Worm (Caenorhabditis elegans) whole organism, L2 larva: Measurements from ENCODE around the gene C30G7.4.

Experiments used
- C34F6.9 ChIP-seq: fragments of 150-350 bp; optimal IDR thresholded peaks from 2 replicates; lab custom pipeline; 2014; ENCODE audit warnings: missing biosample characterization, missing genetic modification characterization
- F13H6.1 ChIP-seq: sonication (generic microtip); optimal IDR thresholded peaks from 2 replicates; lab custom pipeline; 2016; ENCODE audit warnings: missing genetic modification characterization, missing compliant biosample characterization
- R02D3.7 ChIP-seq: fragments of 150-350 bp; optimal IDR thresholded peaks from 2 replicates; lab custom pipeline; 2014; ENCODE audit warnings: missing biosample characterization, missing genetic modification characterization
- Y55F3AM.14 ChIP-seq: fragments of 200-800 bp; sonication (Bioruptor generic); optimal IDR thresholded peaks from 2 replicates; lab custom pipeline; 2018; ENCODE audit warnings: mild to moderate bottlenecking, missing genetic modification characterization, missing compliant biosample characterization
- aly-2 ChIP-seq: fragments of 150-350 bp; optimal IDR thresholded peaks from 2 replicates; lab custom pipeline; 2014; ENCODE audit warnings: missing biosample characterization, missing genetic modification characterization
- ama-1 ChIP-seq: fragments of 150-350 bp; optimal IDR thresholded peaks from 2 replicates; lab custom pipeline; 2018; ENCODE audit warnings: inconsistent platforms
- blmp-1 ChIP-seq: sonication (generic microtip); optimal IDR thresholded peaks from 2 replicates; lab custom pipeline; 2017; ENCODE audit warnings: missing genetic modification characterization, mild to moderate bottlenecking, missing compliant biosample characterization, antibody characterized with exemption, moderate library complexity; ENCODE audit not compliant: insufficient read depth
- ceh-16 ChIP-seq: fragments of 150-350 bp; optimal IDR thresholded peaks from 2 replicates; lab custom pipeline; 2014; ENCODE audit warnings: missing biosample characterization, missing genetic modification characterization
- crh-2 ChIP-seq: sonication (generic microtip); optimal IDR thresholded peaks from 2 replicates; lab custom pipeline; 2017; ENCODE audit warnings: missing biosample characterization, missing genetic modification characterization
- dmd-4 ChIP-seq: sonication (generic microtip); optimal IDR thresholded peaks from 2 replicates; lab custom pipeline; 2017; ENCODE audit warnings: missing biosample characterization, missing genetic modification characterization
- elt-1 ChIP-seq: fragments of 150-350 bp; optimal IDR thresholded peaks from 2 replicates; lab custom pipeline; 2014; ENCODE audit warnings: missing biosample characterization, missing genetic modification characterization
- elt-3 ChIP-seq: sonication (generic microtip); optimal IDR thresholded peaks from 2 replicates; lab custom pipeline; 2017; ENCODE audit warnings: missing biosample characterization, missing genetic modification characterization
- fos-1 ChIP-seq: fragments of 150-350 bp; optimal IDR thresholded peaks from 2 replicates; lab custom pipeline; 2014; ENCODE audit warnings: missing biosample characterization, missing genetic modification characterization
- gmeb-1 ChIP-seq: fragments of 150-350 bp; optimal IDR thresholded peaks from 2 replicates; lab custom pipeline; 2014; ENCODE audit warnings: missing biosample characterization, missing genetic modification characterization
- lin-11 ChIP-seq: fragments of 150-350 bp; sonication (generic microtip); optimal IDR thresholded peaks from 2 replicates; lab custom pipeline; 2014; ENCODE audit warnings: missing biosample characterization, missing genetic modification characterization, inconsistent platforms, mixed read lengths
- lin-13 ChIP-seq: fragments of 150-350 bp; optimal IDR thresholded peaks from 2 replicates; lab custom pipeline; 2014; ENCODE audit warnings: missing biosample characterization, missing genetic modification reagents, missing genetic modification characterization
- lin-39 ChIP-seq: fragments of 150-350 bp; optimal IDR thresholded peaks from 2 replicates; lab custom pipeline; 2014; ENCODE audit warnings: missing biosample characterization, missing genetic modification reagents, missing genetic modification characterization
- lsy-2 ChIP-seq, 2 experiments: fragments of 150-350 bp in 1 of 2; sonication (generic microtip) in 1 of 2; optimal IDR thresholded peaks; 2 replicates each; lab custom pipeline; 2014 to 2017; ENCODE audit warnings: missing biosample characterization in 2 of 2, missing genetic modification characterization in 2 of 2
- mbf-1 ChIP-seq: sonication (generic microtip); optimal IDR thresholded peaks from 2 replicates; lab custom pipeline; 2017; ENCODE audit warnings: missing biosample characterization, missing genetic modification characterization
- mdl-1 ChIP-seq, 2 experiments: fragments of 150-350 bp in 1 of 2; sonication (generic microtip) in 1 of 2; optimal IDR thresholded peaks; 2 replicates each; lab custom pipeline; 2017; ENCODE audit warnings: missing biosample characterization in 2 of 2, missing genetic modification characterization in 2 of 2
- nhr-10 ChIP-seq: sonication (generic microtip); optimal IDR thresholded peaks from 2 replicates; lab custom pipeline; 2017; ENCODE audit warnings: missing biosample characterization, missing genetic modification characterization
- nhr-11 ChIP-seq: fragments of 150-350 bp; optimal IDR thresholded peaks from 2 replicates; lab custom pipeline; 2014; ENCODE audit warnings: missing biosample characterization, missing genetic modification characterization
- nhr-12 ChIP-seq: fragments of 150-350 bp; optimal IDR thresholded peaks from 2 replicates; lab custom pipeline; 2014; ENCODE audit warnings: missing biosample characterization, missing genetic modification characterization
- nhr-21 ChIP-seq: fragments of 150-350 bp; optimal IDR thresholded peaks from 2 replicates; lab custom pipeline; 2014; ENCODE audit warnings: missing biosample characterization, missing genetic modification characterization
- nhr-23 ChIP-seq: fragments of 150-350 bp; optimal IDR thresholded peaks from 2 replicates; lab custom pipeline; 2014; ENCODE audit warnings: missing biosample characterization, missing genetic modification reagents, missing genetic modification characterization
- nhr-237 ChIP-seq: fragments of 150-350 bp; optimal IDR thresholded peaks from 2 replicates; lab custom pipeline; 2014; ENCODE audit warnings: missing biosample characterization, missing genetic modification characterization
- peb-1 ChIP-seq: fragments of 150-350 bp; optimal IDR thresholded peaks from 2 replicates; lab custom pipeline; 2014; ENCODE audit warnings: missing biosample characterization, missing genetic modification characterization
- sem-4 ChIP-seq: fragments of 150-350 bp; optimal IDR thresholded peaks from 2 replicates; lab custom pipeline; 2014; ENCODE audit warnings: missing biosample characterization, missing genetic modification reagents, missing genetic modification characterization
- skn-1 ChIP-seq: sonication (generic microtip); optimal IDR thresholded peaks from 2 replicates; lab custom pipeline; 2017; ENCODE audit warnings: missing biosample characterization, missing genetic modification characterization
- sma-3 ChIP-seq: sonication (generic microtip); optimal IDR thresholded peaks from 2 replicates; lab custom pipeline; 2016; ENCODE audit warnings: missing genetic modification reagents, missing genetic modification characterization, missing compliant biosample characterization
- sma-9 ChIP-seq, 2 experiments: fragments of 150-350 bp in 1 of 2; sonication (generic microtip) in 1 of 2; optimal IDR thresholded peaks; 2 replicates each; lab custom pipeline; 2014 to 2016; ENCODE audit warnings: missing genetic modification characterization in 2 of 2, mild to moderate bottlenecking in 1 of 2, missing biosample characterization in 1 of 2, missing compliant biosample characterization in 1 of 2, missing genetic modification reagents in 1 of 2, moderate library complexity in 1 of 2
- snpc-4 ChIP-seq: fragments of 150-350 bp; optimal IDR thresholded peaks from 2 replicates; lab custom pipeline; 2014; ENCODE audit warnings: missing biosample characterization, missing genetic modification characterization
- unc-39 ChIP-seq: fragments of 150-350 bp; optimal IDR thresholded peaks from 2 replicates; lab custom pipeline; 2014; ENCODE audit warnings: missing biosample characterization, missing genetic modification characterization
- unc-55 ChIP-seq: fragments of 150-350 bp; sonication (generic microtip); optimal IDR thresholded peaks from 3 replicates; lab custom pipeline; 2014; ENCODE audit warnings: missing biosample characterization, missing genetic modification reagents, missing genetic modification characterization
- unc-62 ChIP-seq: fragments of 150-350 bp; optimal IDR thresholded peaks from 2 replicates; lab custom pipeline; 2014; ENCODE audit warnings: missing biosample characterization, missing genetic modification reagents, missing genetic modification characterization
- zag-1 ChIP-seq: fragments of 150-350 bp; optimal IDR thresholded peaks from 2 replicates; lab custom pipeline; 2014; ENCODE audit warnings: missing biosample characterization, missing genetic modification characterization
- ztf-1 ChIP-seq: fragments of 200-800 bp; sonication (Bioruptor generic); conservative IDR thresholded peaks from 2 replicates; pipeline ENCODE4 v1.3.6; 2022; ENCODE audit warnings: missing genetic modification characterization, missing compliant biosample characterization
- ztf-11 ChIP-seq: sonication (generic microtip); optimal IDR thresholded peaks from 2 replicates; lab custom pipeline; 2017; ENCODE audit warnings: missing biosample characterization, missing genetic modification characterization
- ztf-4 ChIP-seq: fragments of 150-350 bp; optimal IDR thresholded peaks from 2 replicates; lab custom pipeline; 2014; ENCODE audit warnings: missing biosample characterization, missing genetic modification characterization

Gene C30G7.4

DNA sequence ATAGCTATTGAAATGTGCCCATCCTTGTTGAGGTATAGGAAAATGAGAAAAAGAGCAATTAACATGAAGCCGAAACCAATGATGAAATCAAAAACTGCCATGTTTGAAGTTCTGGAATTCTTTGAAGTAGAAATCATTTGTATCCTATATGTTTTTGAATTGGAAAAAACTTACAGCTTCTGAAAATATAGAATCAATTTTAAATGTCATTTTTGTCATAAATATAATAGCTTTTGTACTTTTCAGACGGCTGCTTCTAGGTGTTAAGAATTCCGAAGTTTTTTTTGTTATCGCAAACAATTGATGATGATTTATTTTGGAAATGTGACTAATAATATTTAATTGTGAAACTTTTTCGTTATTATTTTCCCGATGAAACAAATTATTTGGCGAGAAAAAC is at the start of gene C30G7.4:
Gene C30G7.4 (minus strand): TSS at position 101 of the 400 bp plus-strand sequence.
- TF ChIP-seq nhr-21: no peak
- TF ChIP-seq nhr-12: no peak
- TF ChIP-seq zag-1 (tag; lab: Kevin White, UChicago): no peak
- no peak for TF ChIP-seq nhr-237 (tag; lab: Kevin White, UChicago)
- TF ChIP-seq lin-39: no peak
- no peak for TF ChIP-seq elt-1 (tag; lab: Kevin White, UChicago)
- no peak for TF ChIP-seq ztf-4 (tag; lab: Kevin White, UChicago)
- TF ChIP-seq blmp-1 (tag; lab: Kevin White, UChicago): no peak
- TF ChIP-seq Y55F3AM.14 (GFP tag; lab: Kevin White, UChicago): no peak
- TF ChIP-seq crh-2: no peak
- TF ChIP-seq lin-11 (tag; lab: Kevin White, UChicago): no peak
- TF ChIP-seq mbf-1 (tag; lab: Kevin White, UChicago): no peak
- TF ChIP-seq F13H6.1: no peak
- TF ChIP-seq dmd-4 (tag; lab: Kevin White, UChicago): no peak
- TF ChIP-seq nhr-23: no peak
- no peak for TF ChIP-seq nhr-10 (tag; lab: Kevin White, UChicago)
- TF ChIP-seq, all 48 proteins: peak for 0

DNA sequence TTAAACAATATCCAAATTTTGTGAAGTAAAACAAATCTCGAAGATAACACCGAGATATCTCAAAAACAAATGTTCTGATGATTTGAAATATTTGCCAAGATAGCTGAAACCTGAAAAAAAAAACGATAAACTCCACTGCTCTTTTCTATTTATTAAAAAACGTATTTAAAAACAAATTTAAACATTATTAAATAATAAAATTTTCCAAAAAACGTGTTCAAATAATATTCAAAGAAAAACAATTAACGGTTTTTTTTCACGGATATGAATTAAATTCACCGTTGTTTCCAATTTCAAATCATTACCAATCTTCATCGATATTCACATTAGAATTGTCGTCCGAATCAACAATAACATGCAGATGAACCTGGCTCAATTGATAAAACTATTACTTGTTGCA is 49.3 kb upstream of the C30G7.4 start, which contains the start of gene irld-14:
Gene irld-14 (plus strand): TSS at position 301 of the 400 bp plus-strand sequence.
- TF ChIP-seq fos-1 (tag; lab: Kevin White, UChicago) (no peak), lin-39 (no peak)
- TF ChIP-seq, all 48 proteins: peak for 0

DNA sequence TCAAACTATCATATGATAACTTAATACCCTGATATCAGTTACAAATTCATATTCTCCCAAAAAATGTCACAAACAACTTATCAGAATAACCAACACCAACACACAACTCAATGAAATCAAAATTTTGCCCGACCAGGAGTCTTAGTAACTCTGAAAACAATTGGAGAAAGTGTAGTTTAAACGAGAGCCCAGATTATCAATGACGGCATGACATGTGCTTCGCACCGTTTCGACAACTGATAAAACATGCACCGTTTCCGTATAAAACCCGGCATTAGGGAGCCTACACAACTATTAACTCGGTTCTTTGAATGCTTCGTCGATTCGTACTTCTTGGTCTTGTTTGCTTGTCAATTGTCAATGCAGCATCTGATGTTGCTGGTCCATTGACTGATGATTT is 46.7 kb upstream of the C30G7.4 start, which contains the start of gene fil-1:
Gene fil-1 (plus strand): TSS at position 219 of the 400 bp plus-strand sequence.
- no peak for TF ChIP-seq lin-13 (GFP tag; lab: Kevin White, UChicago)
- peak; percentile 60 for TF ChIP-seq sma-9 (GFP tag; optimal IDR thresholded peaks at IDR 0.05; lab: Kevin White, UChicago)
- no peak for TF ChIP-seq sma-9 (tag; optimal IDR thresholded peaks at IDR 0.05; lab: Kevin White, UChicago)
- peak; percentile 40 for TF ChIP-seq fos-1 (tag; lab: Kevin White, UChicago)

DNA sequence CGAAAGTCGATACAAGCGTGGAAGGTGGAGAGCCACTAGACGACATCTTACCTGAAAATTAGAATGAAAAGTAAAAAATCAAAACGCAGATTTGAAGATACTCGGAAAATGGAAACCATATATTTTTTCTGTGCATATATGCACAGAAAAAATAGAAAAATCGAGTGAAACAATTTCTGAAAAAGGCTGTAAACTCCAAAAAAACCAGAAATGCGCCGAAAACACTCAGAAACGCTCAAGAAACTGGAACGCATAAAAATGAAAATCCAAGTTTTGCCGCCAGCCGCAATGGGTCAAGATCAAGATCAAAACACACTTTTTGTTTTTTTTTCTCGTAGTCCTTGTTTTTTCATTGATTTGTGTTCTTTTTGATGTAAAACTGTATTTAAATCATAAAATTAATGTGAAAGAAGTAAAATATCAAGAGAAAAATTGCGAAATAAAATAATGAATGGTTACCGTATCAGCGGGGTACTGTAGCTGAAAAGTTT is 45.8 kb upstream of the C30G7.4 start, which contains the start of gene T01C3.3:
Gene T01C3.3 (minus strand): TSS at position 51 of the 491 bp plus-strand sequence.
- TF ChIP-seq mbf-1 (tag; lab: Kevin White, UChicago): no peak
- no peak for TF ChIP-seq snpc-4 (tag; lab: Kevin White, UChicago)
- TF ChIP-seq sma-3 (GFP tag; lab: Kevin White, UChicago): no peak
- no peak for TF ChIP-seq unc-55 (GFP tag; lab: Kevin White, UChicago)
- TF ChIP-seq ztf-4 (tag; lab: Kevin White, UChicago): no peak
- no peak for TF ChIP-seq ceh-16
- no peak for TF ChIP-seq lin-13 (GFP tag; lab: Kevin White, UChicago)
- no peak for TF ChIP-seq nhr-23
- TF ChIP-seq dmd-4 (tag; lab: Kevin White, UChicago): no peak
- TF ChIP-seq nhr-21: no peak

DNA sequence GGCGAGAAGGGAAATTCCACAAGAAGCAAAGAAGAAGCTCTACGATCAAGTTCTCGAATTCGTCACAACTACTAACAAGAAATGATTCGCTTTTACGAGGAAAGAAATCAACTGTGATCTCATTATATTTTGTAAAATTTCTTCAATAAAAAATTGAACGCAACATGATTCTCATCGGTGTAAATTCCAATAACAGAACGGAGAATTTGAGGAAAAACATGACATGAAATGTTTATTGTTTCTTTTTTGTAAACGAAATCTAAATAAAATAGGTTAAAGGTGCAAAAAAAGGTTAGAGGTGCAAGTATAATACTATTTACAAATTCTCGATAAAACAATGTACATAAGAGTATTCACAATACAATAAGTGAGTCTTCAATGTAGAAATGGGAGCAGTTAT is 44.6 kb upstream of the C30G7.4 start:
- TF ChIP-seq lsy-2 (tag; optimal IDR thresholded peaks at IDR 0.05; lab: Kevin White, UChicago) (no peak), ztf-11 (tag; lab: Kevin White, UChicago) (no peak), ceh-16 (no peak), fos-1 (tag; lab: Kevin White, UChicago) (no peak), C34F6.9 (tag; lab: Kevin White, UChicago) (no peak), ama-1 (lab: Kevin White, UChicago) (no peak), sem-4 (tag; lab: Kevin White, UChicago) (no peak), F13H6.1 (no peak), sma-3 (GFP tag; lab: Kevin White, UChicago) (no peak), lin-13 (GFP tag; lab: Kevin White, UChicago) (no peak), unc-39 (tag; lab: Kevin White, UChicago) (no peak), gmeb-1 (tag; lab: Kevin White, UChicago) (no peak), elt-3 (no peak), snpc-4 (tag; lab: Kevin White, UChicago) (no peak), mbf-1 (tag; lab: Kevin White, UChicago) (no peak)

DNA sequence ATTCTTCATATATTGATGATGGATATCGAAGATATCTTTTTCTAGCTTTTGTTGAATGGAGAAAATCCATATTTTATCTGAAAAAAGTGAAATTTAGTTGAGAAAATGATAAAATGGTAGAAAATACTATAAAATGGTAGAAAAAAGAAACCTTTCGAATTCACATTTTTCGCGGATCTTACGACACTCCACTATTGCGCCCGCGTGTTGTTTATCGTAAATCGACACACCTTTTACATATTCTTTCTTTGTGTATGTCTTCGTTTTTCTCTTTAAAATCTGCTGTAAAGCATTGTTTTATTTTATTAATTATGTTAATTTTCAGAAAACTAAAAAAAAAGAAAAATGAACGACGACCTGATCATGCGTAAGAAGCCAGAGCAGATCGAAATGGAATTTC is 43.9 kb upstream of the C30G7.4 start, which contains the start of the genes cdt-2 and T01C3.2:
Gene cdt-2 (minus strand): TSS at position 284 of the 400 bp plus-strand sequence.
Gene T01C3.2 (plus strand): TSS at position 326 of the 400 bp plus-strand sequence.
- TF ChIP-seq unc-39 (tag; lab: Kevin White, UChicago) (no peak), nhr-11 (tag; lab: Kevin White, UChicago) (no peak), snpc-4 (tag; lab: Kevin White, UChicago) (no peak), aly-2 (tag; lab: Kevin White, UChicago) (no peak), ztf-1 (GFP tag; lab: Robert Waterston, UW) (no peak), R02D3.7 (tag; lab: Kevin White, UChicago) (peak; percentile 84), skn-1 (no peak), fos-1 (tag; lab: Kevin White, UChicago) (no peak), zag-1 (tag; lab: Kevin White, UChicago) (no peak), nhr-12 (no peak), peb-1 (tag; lab: Kevin White, UChicago) (no peak), sma-9 (GFP tag; optimal IDR thresholded peaks at IDR 0.05; lab: Kevin White, UChicago) (peak; percentile 21), sma-9 (tag; optimal IDR thresholded peaks at IDR 0.05; lab: Kevin White, UChicago) (no peak), unc-55 (GFP tag; lab: Kevin White, UChicago) (peak; percentile 69), crh-2 (peak; percentile 13), sem-4 (tag; lab: Kevin White, UChicago) (no peak), Y55F3AM.14 (GFP tag; lab: Kevin White, UChicago) (no peak), nhr-237 (tag; lab: Kevin White, UChicago) (no peak), ama-1 (lab: Kevin White, UChicago) (no peak), mbf-1 (tag; lab: Kevin White, UChicago) (no peak), blmp-1 (tag; lab: Kevin White, UChicago) (no peak), mdl-1 (tag; optimal IDR thresholded peaks at IDR 0.05; lab: Kevin White, UChicago) (no peak), ztf-11 (tag; lab: Kevin White, UChicago) (no peak), unc-62 (no peak)
